Fruit fly (Drosophila melanogaster) whole organism, embryonic: ENCODE data around the gene IleRS-m.

Experiments
- Atf6 ChIP-seq: fragments of 200-800 bp; sonication (Bioruptor generic); IDR thresholded peaks from 2 replicates; pipeline ENCODE4 v1.3.6; 2022; ENCODE audit warnings: missing biosample characterization, missing genetic modification characterization
- Awh ChIP-seq: fragments of 200-800 bp; sonication (Bioruptor generic); IDR thresholded peaks from 2 replicates; pipeline ENCODE4, ENCODE4 v1.3.6; 2022; ENCODE audit warnings: missing biosample characterization, missing genetic modification characterization
- BEAF-32 ChIP-seq: fragments of 200-800 bp; sonication (Bioruptor generic); optimal IDR thresholded peaks from 3 replicates; lab custom pipeline; 2017; ENCODE audit warnings: missing biosample characterization, missing genetic modification characterization, mild to moderate bottlenecking, moderate library complexity, missing genetic modification reagents
- CG10654 ChIP-seq: fragments of 200-800 bp; sonication (Bioruptor generic); optimal IDR thresholded peaks from 2 replicates; lab custom pipeline; 2016; ENCODE audit warnings: missing biosample characterization, missing genetic modification characterization
- CG11247 ChIP-seq: fragments of 200-800 bp; sonication (Bioruptor generic); IDR thresholded peaks from 2 replicates; pipeline ENCODE4 v1.3.6; 2022; ENCODE audit warnings: missing biosample characterization, missing genetic modification characterization
- CG11398 ChIP-seq: fragments of 200-800 bp; sonication (Bioruptor generic); optimal IDR thresholded peaks from 2 replicates; lab custom pipeline; 2016; ENCODE audit warnings: missing biosample characterization, missing genetic modification characterization
- CG11504 ChIP-seq: fragments of 200-800 bp; sonication (Bioruptor generic); optimal IDR thresholded peaks from 3 replicates; lab custom pipeline; 2019; ENCODE audit warnings: missing biosample characterization, mild to moderate bottlenecking, missing genetic modification characterization, moderate library complexity
- CG11696 ChIP-seq: fragments of 200-800 bp; sonication (Bioruptor generic); IDR thresholded peaks from 2 replicates; pipeline ENCODE4 v1.3.6; 2022; ENCODE audit warnings: missing biosample characterization, missing genetic modification characterization
- CG12155 ChIP-seq: fragments of 200-800 bp; sonication (Bioruptor generic); optimal IDR thresholded peaks from 3 replicates; lab custom pipeline; 2016; ENCODE audit warnings: missing biosample characterization, missing genetic modification characterization
- CG12744 ChIP-seq: fragments of 200-800 bp; sonication (Bioruptor generic); optimal IDR thresholded peaks from 2 replicates; lab custom pipeline; 2016; ENCODE audit warnings: missing biosample characterization, missing genetic modification characterization
- CG14441 ChIP-seq: fragments of 200-800 bp; sonication (Bioruptor generic); IDR thresholded peaks from 2 replicates; pipeline ENCODE4 v1.3.6; 2022; ENCODE audit warnings: missing biosample characterization, missing genetic modification characterization
- CG17802 ChIP-seq: fragments of 200-800 bp; sonication (Bioruptor generic); optimal IDR thresholded peaks from 2 replicates; lab custom pipeline; 2018; ENCODE audit warnings: missing biosample characterization, mild to moderate bottlenecking, missing genetic modification characterization, moderate library complexity
- CG18011 ChIP-seq: fragments of 200-800 bp; sonication (Bioruptor generic); optimal IDR thresholded peaks from 2 replicates; lab custom pipeline; 2017; ENCODE audit warnings: missing biosample characterization, missing genetic modification characterization, mild to moderate bottlenecking, moderate library complexity, missing genotype
- CG2875 ChIP-seq: fragments of 200-800 bp; sonication (Bioruptor generic); optimal IDR thresholded peaks from 2 replicates; lab custom pipeline; 2017; ENCODE audit warnings: missing biosample characterization, mild to moderate bottlenecking, missing genetic modification characterization, missing genetic modification reagents
- CG30020 ChIP-seq: fragments of 200-800 bp; optimal IDR thresholded peaks from 2 replicates; lab custom pipeline; 2019; ENCODE audit warnings: missing biosample characterization, mild to moderate bottlenecking, missing genetic modification characterization, moderate library complexity
- CG4328 ChIP-seq: fragments of 200-800 bp; sonication (Bioruptor generic); optimal IDR thresholded peaks from 3 replicates; lab custom pipeline; 2017; ENCODE audit warnings: missing biosample characterization, missing genetic modification reagents, missing genetic modification characterization
- CG4820 ChIP-seq: fragments of 200-800 bp; sonication (Bioruptor generic); optimal IDR thresholded peaks from 3 replicates; lab custom pipeline; 2016; ENCODE audit warnings: missing biosample characterization, missing genetic modification characterization
- CG6689 ChIP-seq: fragments of 200-800 bp; sonication (Bioruptor generic); IDR thresholded peaks from 2 replicates; pipeline ENCODE4 v1.3.6; 2022; ENCODE audit warnings: missing biosample characterization, missing genetic modification characterization
- CG6813 ChIP-seq: fragments of 200-800 bp; sonication (Bioruptor generic); optimal IDR thresholded peaks from 2 replicates; lab custom pipeline; 2017; ENCODE audit warnings: missing biosample characterization, missing genetic modification characterization, mild to moderate bottlenecking, moderate library complexity, missing genetic modification reagents
- CG8281 ChIP-seq: fragments of 200-800 bp; sonication (Bioruptor generic); optimal IDR thresholded peaks from 2 replicates; lab custom pipeline; 2018; ENCODE audit warnings: missing biosample characterization, mild to moderate bottlenecking, missing genetic modification characterization, moderate library complexity
- CoRest ChIP-seq: fragments of 200-800 bp; sonication (Bioruptor generic); optimal IDR thresholded peaks from 3 replicates; lab custom pipeline; 2018; ENCODE audit warnings: missing biosample characterization, mild to moderate bottlenecking, missing genetic modification characterization, moderate library complexity
- Dek ChIP-seq: fragments of 200-800 bp; sonication (Bioruptor generic); optimal IDR thresholded peaks from 3 replicates; lab custom pipeline; 2019; ENCODE audit warnings: missing biosample characterization, mild to moderate bottlenecking, missing genetic modification characterization, moderate library complexity
- Fer3 ChIP-seq: fragments of 200-800 bp; sonication (Bioruptor generic); optimal IDR thresholded peaks from 2 replicates; lab custom pipeline; 2018; ENCODE audit warnings: missing biosample characterization, mild to moderate bottlenecking, missing genetic modification characterization, moderate library complexity
- HLH3B ChIP-seq: fragments of 200-800 bp; sonication (Bioruptor generic); IDR thresholded peaks from 2 replicates; pipeline ENCODE4 v1.3.6; 2022; ENCODE audit warnings: missing biosample characterization, missing genetic modification characterization
- Hey ChIP-seq: fragments of 200-800 bp; sonication (Bioruptor generic); optimal IDR thresholded peaks from 3 replicates; lab custom pipeline; 2018; ENCODE audit warnings: missing biosample characterization, mild to moderate bottlenecking, missing genetic modification characterization
- Lim3 ChIP-seq: fragments of 200-800 bp; sonication (Bioruptor generic); IDR thresholded peaks from 2 replicates; pipeline ENCODE4 v1.3.6; 2022; ENCODE audit warnings: missing biosample characterization, missing genetic modification characterization
- Meics ChIP-seq: fragments of 200-800 bp; sonication (Bioruptor generic); optimal IDR thresholded peaks from 2 replicates; lab custom pipeline; 2017; ENCODE audit warnings: missing biosample characterization, mild to moderate bottlenecking, missing genetic modification characterization
- Nf-YB ChIP-seq: fragments of 200-800 bp; sonication (Bioruptor generic); optimal IDR thresholded peaks from 3 replicates; lab custom pipeline; 2019; ENCODE audit warnings: missing biosample characterization, mild to moderate bottlenecking, missing genetic modification characterization, moderate library complexity
- Oaz ChIP-seq: fragments of 200-800 bp; sonication (Bioruptor generic); IDR thresholded peaks from 2 replicates; pipeline ENCODE4 v1.3.6; 2022; ENCODE audit warnings: missing biosample characterization, missing genetic modification characterization
- Oli ChIP-seq: fragments of 200-800 bp; sonication (Bioruptor generic); optimal IDR thresholded peaks from 2 replicates; lab custom pipeline; 2018; ENCODE audit warnings: missing biosample characterization, mild to moderate bottlenecking, missing genetic modification characterization, moderate library complexity
- Optix ChIP-seq: fragments of 200-800 bp; sonication (Bioruptor generic); IDR thresholded peaks from 3 replicates; pipeline ENCODE4 v1.3.6; 2022; ENCODE audit warnings: missing biosample characterization, missing genetic modification characterization
- Rx ChIP-seq: fragments of 200-800 bp; sonication (Bioruptor generic); IDR thresholded peaks from 2 replicates; pipeline ENCODE4 v1.3.6; 2022; ENCODE audit warnings: missing biosample characterization, missing genetic modification characterization
- Scr ChIP-seq: fragments of 200-800 bp; sonication (Bioruptor generic); IDR thresholded peaks from 2 replicates; pipeline ENCODE4 v1.3.6; 2022; ENCODE audit warnings: missing biosample characterization, missing genetic modification characterization; ENCODE audit not compliant: partially characterized antibody
- Stat92E ChIP-seq, 3 experiments: fragments of >200 bp in 2 of 3; fragments of 200-800 bp in 1 of 3; sonication (Bioruptor generic) in 1 of 3; optimal IDR thresholded peaks; 2 replicates each; lab custom pipeline; 2017 to 2019; ENCODE audit warnings: missing biosample characterization in 3 of 3, missing genetic modification characterization in 3 of 3, mild to moderate bottlenecking in 1 of 3, moderate library complexity in 1 of 3
- Tbp ChIP-seq: fragments of >200 bp; optimal IDR thresholded peaks from 2 replicates; lab custom pipeline; 2018; ENCODE audit warnings: missing biosample characterization, missing genetic modification characterization
- ap ChIP-seq: fragments of 200-800 bp; sonication (Bioruptor generic); IDR thresholded peaks from 2 replicates; pipeline ENCODE4 v1.3.6; 2022; ENCODE audit warnings: missing biosample characterization, missing genetic modification characterization
- br ChIP-seq: fragments of >200 bp; optimal IDR thresholded peaks from 2 replicates; lab custom pipeline; 2017
- cas ChIP-seq: fragments of 200-800 bp; sonication (Bioruptor generic); IDR thresholded peaks from 2 replicates; pipeline ENCODE4 v1.3.6; 2022; ENCODE audit warnings: missing biosample characterization, missing genetic modification characterization
- chinmo ChIP-seq: fragments of 200-800 bp; sonication (Bioruptor generic); IDR thresholded peaks from 4 replicates; pipeline ENCODE4 v1.3.6; 2022; ENCODE audit warnings: missing biosample characterization, missing genetic modification characterization; ENCODE audit not compliant: partially characterized antibody
- dm ChIP-seq: fragments of 200-800 bp; sonication (Bioruptor generic); optimal IDR thresholded peaks from 3 replicates; lab custom pipeline; 2016; ENCODE audit warnings: missing biosample characterization, missing genetic modification characterization
- en ChIP-seq: fragments of 200-800 bp; sonication (Bioruptor generic); optimal IDR thresholded peaks from 2 replicates; lab custom pipeline; 2016; ENCODE audit warnings: missing biosample characterization, missing genetic modification characterization
- ewg ChIP-seq: fragments of 200-800 bp; sonication (Bioruptor generic); optimal IDR thresholded peaks from 3 replicates; lab custom pipeline; 2017; ENCODE audit warnings: mild to moderate bottlenecking, missing biosample characterization, missing genetic modification reagents, missing genetic modification characterization
- fu2 ChIP-seq: fragments of 200-800 bp; sonication (Bioruptor generic); optimal IDR thresholded peaks from 2 replicates; lab custom pipeline; 2016; ENCODE audit warnings: missing biosample characterization, missing genetic modification characterization
- gcm2 ChIP-seq: fragments of 200-800 bp; sonication (Bioruptor generic); optimal IDR thresholded peaks from 2 replicates; lab custom pipeline; 2016; ENCODE audit warnings: missing biosample characterization, missing genetic modification characterization
- lbe ChIP-seq: fragments of 200-800 bp; sonication (Bioruptor generic); optimal IDR thresholded peaks from 2 replicates; lab custom pipeline; 2016; ENCODE audit warnings: missing biosample characterization, mild to moderate bottlenecking, missing genetic modification characterization
- mam ChIP-seq: fragments of 200-800 bp; sonication (Bioruptor generic); optimal IDR thresholded peaks from 3 replicates; lab custom pipeline; 2016; ENCODE audit warnings: missing biosample characterization, missing genetic modification characterization
- pzg ChIP-seq: fragments of 200-800 bp; sonication (Bioruptor generic); optimal IDR thresholded peaks from 3 replicates; lab custom pipeline; 2018; ENCODE audit warnings: missing biosample characterization, mild to moderate bottlenecking, missing genetic modification characterization, moderate library complexity
- scrt ChIP-seq: fragments of 200-800 bp; sonication (Bioruptor generic); optimal IDR thresholded peaks from 2 replicates; lab custom pipeline; 2018; ENCODE audit warnings: missing biosample characterization, mild to moderate bottlenecking, missing genetic modification characterization, moderate library complexity
- seq ChIP-seq: fragments of 200-800 bp; sonication (Bioruptor generic); IDR thresholded peaks from 2 replicates; pipeline ENCODE4 v1.3.6; 2022; ENCODE audit warnings: missing biosample characterization, missing genetic modification characterization
- tio ChIP-seq: fragments of 200-800 bp; sonication (Bioruptor generic); optimal IDR thresholded peaks from 2 replicates; lab custom pipeline; 2017; ENCODE audit warnings: missing biosample characterization, missing genetic modification characterization, inconsistent platforms
- unpg ChIP-seq: fragments of 200-800 bp; sonication (Bioruptor generic); optimal IDR thresholded peaks from 3 replicates; lab custom pipeline; 2018; ENCODE audit warnings: missing biosample characterization, mild to moderate bottlenecking, missing genetic modification characterization, moderate library complexity
- usp ChIP-seq: fragments of >200 bp; optimal IDR thresholded peaks from 2 replicates; lab custom pipeline; 2017; ENCODE audit warnings: missing biosample characterization, missing genetic modification characterization

The IleRS-m gene

DNA sequence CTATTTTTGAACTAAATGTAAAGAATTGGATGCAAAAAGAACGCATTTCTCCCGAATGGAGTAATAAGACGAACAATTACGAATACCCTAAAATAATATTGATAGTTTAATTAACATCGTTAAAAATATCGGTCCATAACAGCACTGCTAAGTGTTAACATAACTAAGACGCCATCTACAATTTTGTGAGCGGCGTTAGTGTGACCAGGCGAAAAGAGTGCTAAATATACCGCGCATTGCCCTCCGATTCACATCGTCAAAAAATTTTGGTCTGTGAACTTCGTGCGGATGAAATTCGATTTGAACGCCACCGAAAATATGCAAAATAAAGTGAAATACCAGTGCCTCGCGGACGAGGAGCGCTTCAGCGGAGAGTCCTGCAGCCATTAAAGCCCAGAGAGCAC, 48.4 kb upstream of the IleRS-m start, which contains the start of gene Mbs (continued):
- TF ChIP-seq Meics (GFP tag; lab: Kevin White, UChicago) (peak; percentile 12), HLH3B (GFP tag; lab: Robert Waterston, UW) (no peak), CG17802 (tag; lab: Kevin White, UChicago) (no peak), tio (GFP tag; lab: Kevin White, UChicago) (no peak), CG14441 (no peak), Nf-YB (peak; percentile 22), CG12155 (GFP tag; lab: Kevin White, UChicago) (no peak), CG11504 (tag; lab: Kevin White, UChicago) (peak; percentile 6), lbe (GFP tag; lab: Kevin White, UChicago) (no peak), CG6813 (GFP tag; lab: Kevin White, UChicago) (no peak), ewg (GFP tag; lab: Kevin White, UChicago) (no peak), usp (GFP tag; lab: Kevin White, UChicago) (no peak), seq (GFP tag; lab: Robert Waterston, UW) (no peak), mam (no peak), CG4820 (no peak), CG4328 (GFP tag; lab: Kevin White, UChicago) (peak; percentile 23), Scr (peak; percentile 65), cas (GFP tag; lab: Robert Waterston, UW) (no peak), en (GFP tag; lab: Kevin White, UChicago) (no peak), CG2875 (GFP tag; lab: Kevin White, UChicago) (no peak), ap (GFP tag; lab: Robert Waterston, UW) (no peak), Oli (tag; lab: Kevin White, UChicago) (no peak), Lim3 (GFP tag; lab: Robert Waterston, UW) (no peak), unpg (peak; percentile 2), BEAF-32 (GFP tag; lab: Kevin White, UChicago) (peak; percentile 77), CG18011 (GFP tag; lab: Kevin White, UChicago) (no peak), Fer3 (peak; percentile 33), CoRest (tag; lab: Kevin White, UChicago) (no peak), CG10654 (no peak), CG30020 (tag; lab: Kevin White, UChicago) (no peak), fu2 (GFP tag; lab: Kevin White, UChicago) (no peak), dm (GFP tag; lab: Kevin White, UChicago) (no peak), Oaz (no peak), Rx (GFP tag; lab: Robert Waterston, UW) (no peak), scrt (GFP tag; lab: Kevin White, UChicago) (no peak), Hey (no peak), Optix (GFP tag; lab: Robert Waterston, UW) (no peak), Awh (GFP tag; lab: Robert Waterston, UW) (no peak), CG11696 (no peak), CG11247 (no peak), pzg (peak; percentile 80), Dek (tag; lab: Kevin White, UChicago) (peak; percentile 1), CG6689 (no peak), Tbp (GFP tag; lab: Kevin White, UChicago) (no peak), Atf6 (GFP tag; lab: Robert Waterston, UW) (no peak), gcm2 (GFP tag; lab: Kevin White, UChicago) (no peak), CG11398 (GFP tag; lab: Kevin White, UChicago) (no peak), CG12744 (GFP tag; lab: Kevin White, UChicago) (no peak), CG8281 (tag; lab: Kevin White, UChicago) (no peak), br (lab: Kevin White, UChicago) (no peak), chinmo (no peak; the same call in 3 of the 4 replicates), Stat92E (GFP tag; optimal IDR thresholded peaks at IDR 0.05; lab: Kevin White, UChicago) (no peak)
